Worm (Caenorhabditis elegans) whole organism, L4 larva: Measurements from ENCODE around the gene F54A3.6.
A peak's percentile ranks its signal among the peaks of the same experiment; 100 is the strongest.

Experiments used
- D1046.2 ChIP-seq: fragments of 200-800 bp; sonication (Bioruptor generic); IDR thresholded peaks from 2 replicates; pipeline ENCODE4 v1.3.6; 2022; ENCODE audit warnings: missing genetic modification characterization, missing compliant biosample characterization
- F26F4.8 ChIP-seq: fragments of 200-800 bp; sonication (Bioruptor generic); conservative IDR thresholded peaks from 2 replicates; pipeline ENCODE4 v1.3.6; 2022; ENCODE audit warnings: missing genetic modification characterization, missing compliant biosample characterization
- F37D6.2 ChIP-seq: sonication (generic microtip); optimal IDR thresholded peaks from 2 replicates; lab custom pipeline; 2016; ENCODE audit warnings: mild to moderate bottlenecking, missing genetic modification characterization, missing compliant biosample characterization
- F49E8.2 ChIP-seq: sonication (generic microtip); optimal IDR thresholded peaks from 2 replicates; lab custom pipeline; 2016; ENCODE audit warnings: missing compliant biosample characterization, mild to moderate bottlenecking, missing genetic modification characterization, borderline replicate concordance
- R02D3.7 ChIP-seq: fragments of 150-350 bp; sonication (generic microtip); optimal IDR thresholded peaks from 3 replicates; lab custom pipeline; 2014; ENCODE audit warnings: missing biosample characterization, missing genetic modification characterization
- T20F7.1 ChIP-seq: fragments of 200-800 bp; sonication (Bioruptor generic); optimal IDR thresholded peaks from 2 replicates; lab custom pipeline; 2018; ENCODE audit warnings: mild to moderate bottlenecking, missing genetic modification characterization, missing compliant biosample characterization
- T26A8.4 ChIP-seq: fragments of 200-800 bp; sonication (Bioruptor generic); IDR thresholded peaks from 2 replicates; pipeline ENCODE4 v1.3.6; 2022; ENCODE audit warnings: missing genetic modification characterization, missing compliant biosample characterization
- Y5F2A.4 ChIP-seq: fragments of 200-800 bp; sonication (Bioruptor generic); optimal IDR thresholded peaks from 2 replicates; lab custom pipeline; 2018; ENCODE audit warnings: mild to moderate bottlenecking, missing genetic modification characterization, missing compliant biosample characterization
- Y75B8A.6 ChIP-seq: fragments of 200-800 bp; sonication (Bioruptor generic); IDR thresholded peaks from 2 replicates; pipeline ENCODE4 v1.3.6; 2022; ENCODE audit warnings: missing genetic modification reagents, missing genetic modification characterization, missing compliant biosample characterization
- arid-1 ChIP-seq: fragments of 200-800 bp; sonication (Bioruptor generic); conservative IDR thresholded peaks from 2 replicates; pipeline ENCODE4 v1.3.6; 2022; ENCODE audit warnings: missing genetic modification reagents, missing genetic modification characterization, missing compliant biosample characterization
- attf-4 ChIP-seq: sonication (generic microtip); optimal IDR thresholded peaks from 3 replicates; lab custom pipeline; 2017; ENCODE audit warnings: missing biosample characterization, missing genetic modification characterization
- ceh-28 ChIP-seq: fragments of 150-350 bp; optimal IDR thresholded peaks from 2 replicates; lab custom pipeline; 2014; ENCODE audit warnings: missing biosample characterization, missing genetic modification reagents, missing genetic modification characterization
- ctbp-1 ChIP-seq: fragments of 200-800 bp; sonication (Bioruptor generic); IDR thresholded peaks from 2 replicates; pipeline ENCODE4 v1.3.6; 2022; ENCODE audit warnings: missing genetic modification reagents, missing genetic modification characterization, missing compliant biosample characterization
- daf-12 ChIP-seq: fragments of 150-350 bp; optimal IDR thresholded peaks from 2 replicates; lab custom pipeline; 2014; ENCODE audit warnings: missing biosample characterization, missing genetic modification reagents, missing genetic modification characterization
- daf-8 ChIP-seq: fragments of 200-800 bp; sonication (Bioruptor generic); IDR thresholded peaks from 2 replicates; pipeline ENCODE4 v1.3.6; 2022; ENCODE audit warnings: missing genetic modification characterization, missing compliant biosample characterization
- dpl-1 ChIP-seq: fragments of 150-350 bp; optimal IDR thresholded peaks from 2 replicates; lab custom pipeline; 2014; ENCODE audit warnings: missing biosample characterization, missing genetic modification reagents, missing genetic modification characterization
- duxl-1 ChIP-seq: sonication (generic microtip); optimal IDR thresholded peaks from 2 replicates; lab custom pipeline; 2016; ENCODE audit warnings: mild to moderate bottlenecking, missing genetic modification characterization, moderate library complexity, missing compliant biosample characterization; ENCODE audit not compliant: poor library complexity
- egl-43 ChIP-seq: fragments of 200-800 bp; sonication (Bioruptor generic); IDR thresholded peaks from 2 replicates; pipeline ENCODE4 v1.3.6; 2022; ENCODE audit warnings: missing genetic modification reagents, missing genetic modification characterization, missing compliant biosample characterization
- fkh-10 ChIP-seq: fragments of 150-350 bp; optimal IDR thresholded peaks from 2 replicates; lab custom pipeline; 2014; ENCODE audit warnings: missing biosample characterization, missing genetic modification reagents, missing genetic modification characterization
- gei-8 ChIP-seq: fragments of 200-800 bp; sonication (Bioruptor generic); optimal IDR thresholded peaks from 2 replicates; lab custom pipeline; 2018; ENCODE audit warnings: mild to moderate bottlenecking, missing genetic modification characterization, missing compliant biosample characterization
- hif-1 ChIP-seq, 2 experiments: sonication (generic microtip); optimal IDR thresholded peaks; 2 replicates each; lab custom pipeline; 2016 to 2017; ENCODE audit warnings: missing compliant biosample characterization in 2 of 2, missing genetic modification characterization in 2 of 2, missing genetic modification reagents in 2 of 2, missing genotype in 2 of 2, mild to moderate bottlenecking in 1 of 2
- hlh-30 ChIP-seq: sonication (generic microtip); optimal IDR thresholded peaks from 2 replicates; lab custom pipeline; 2017; ENCODE audit warnings: antibody characterized with exemption, mild to moderate bottlenecking, missing genetic modification characterization, missing compliant biosample characterization; ENCODE audit not compliant: insufficient read depth
- jun-1 ChIP-seq: fragments of 150-350 bp; optimal IDR thresholded peaks from 2 replicates; lab custom pipeline; 2014; ENCODE audit warnings: missing biosample characterization, missing genetic modification reagents, missing genetic modification characterization
- lim-7 ChIP-seq: fragments of 200-800 bp; sonication (Bioruptor generic); IDR thresholded peaks from 2 replicates; pipeline ENCODE4 v1.3.6; 2022; ENCODE audit warnings: missing genetic modification characterization, missing compliant biosample characterization
- lin-13 ChIP-seq: fragments of 150-350 bp; optimal IDR thresholded peaks from 2 replicates; lab custom pipeline; 2014; ENCODE audit warnings: missing biosample characterization, missing genetic modification reagents, missing genetic modification characterization
- lin-15B ChIP-seq: fragments of 150-350 bp; sonication (generic microtip); optimal IDR thresholded peaks from 3 replicates; lab custom pipeline; 2014; ENCODE audit warnings: missing biosample characterization, missing genetic modification characterization
- lin-29 ChIP-seq: fragments of 200-800 bp; sonication (Bioruptor generic); IDR thresholded peaks from 2 replicates; pipeline ENCODE4 v1.3.6; 2022; ENCODE audit warnings: missing genetic modification reagents, missing genetic modification characterization, missing compliant biosample characterization
- lin-39 ChIP-seq: fragments of 150-350 bp; optimal IDR thresholded peaks from 2 replicates; lab custom pipeline; 2014; ENCODE audit warnings: missing biosample characterization, missing genetic modification reagents, missing genetic modification characterization
- madf-5 ChIP-seq, 2 experiments: fragments of 200-800 bp; sonication (Bioruptor generic); IDR thresholded peaks; 2 replicates each; pipeline ENCODE4 v1.3.6; 2022; ENCODE audit warnings: missing compliant biosample characterization in 2 of 2, missing genetic modification characterization in 2 of 2
- madf-9 ChIP-seq: fragments of 200-800 bp; sonication (Bioruptor generic); conservative IDR thresholded peaks from 2 replicates; pipeline ENCODE4 v1.3.6; 2022; ENCODE audit warnings: missing genetic modification reagents, missing genetic modification characterization, missing compliant biosample characterization
- mdl-1 ChIP-seq, 2 experiments: fragments of 150-350 bp in 1 of 2; sonication (generic microtip) in 1 of 2; optimal IDR thresholded peaks; 2 replicates each; lab custom pipeline; 2014 to 2017; ENCODE audit warnings: missing biosample characterization in 2 of 2, missing genetic modification characterization in 2 of 2
- mdt-29 ChIP-seq: fragments of 200-800 bp; sonication (Bioruptor generic); IDR thresholded peaks from 2 replicates; pipeline ENCODE4 v1.3.6; 2022; ENCODE audit warnings: missing genetic modification reagents, missing genetic modification characterization, missing compliant biosample characterization
- mep-1 ChIP-seq: fragments of 150-350 bp; sonication (generic microtip); optimal IDR thresholded peaks from 3 replicates; lab custom pipeline; 2014; ENCODE audit warnings: missing biosample characterization, missing genetic modification characterization
- mes-2 ChIP-seq: sonication (generic microtip); optimal IDR thresholded peaks from 2 replicates; lab custom pipeline; 2016; ENCODE audit warnings: missing genotype, mild to moderate bottlenecking, missing genetic modification characterization, missing compliant biosample characterization; ENCODE audit not compliant: poor library complexity, severe bottlenecking
- nhr-102 ChIP-seq: sonication (generic microtip); optimal IDR thresholded peaks from 2 replicates; lab custom pipeline; 2016; ENCODE audit warnings: mild to moderate bottlenecking, missing genetic modification characterization, moderate library complexity, missing compliant biosample characterization
- nhr-11 ChIP-seq: fragments of 150-350 bp; optimal IDR thresholded peaks from 2 replicates; lab custom pipeline; 2014; ENCODE audit warnings: missing biosample characterization, missing genetic modification characterization
- nhr-237 ChIP-seq: sonication (generic microtip); optimal IDR thresholded peaks from 2 replicates; lab custom pipeline; 2017; ENCODE audit warnings: missing biosample characterization, missing genetic modification characterization
- nhr-25 ChIP-seq: sonication (generic microtip); optimal IDR thresholded peaks from 2 replicates; lab custom pipeline; 2017; ENCODE audit warnings: missing genetic modification characterization, mild to moderate bottlenecking, missing compliant biosample characterization, antibody characterized with exemption, moderate library complexity, borderline replicate concordance; ENCODE audit not compliant: insufficient read depth
- nhr-76 ChIP-seq: fragments of 150-350 bp; optimal IDR thresholded peaks from 2 replicates; lab custom pipeline; 2014; ENCODE audit warnings: missing biosample characterization, missing genetic modification characterization
- pha-4 ChIP-seq, 2 experiments: fragments of 150-350 bp in 1 of 2; fragments of 200-800 bp in 1 of 2; sonication (Bioruptor generic) in 1 of 2; IDR thresholded peaks in 1 of 2; optimal IDR thresholded peaks in 1 of 2; 2 replicates each; pipeline versions ENCODE4 v1.3.6 to Lab custom; 2014 to 2022; ENCODE audit warnings: missing genetic modification characterization in 2 of 2, missing genetic modification reagents in 2 of 2, missing biosample characterization in 1 of 2, missing compliant biosample characterization in 1 of 2
- php-3 ChIP-seq: fragments of 200-800 bp; sonication (Bioruptor generic); IDR thresholded peaks from 2 replicates; pipeline ENCODE4 v1.3.6; 2022; ENCODE audit warnings: missing genetic modification reagents, missing genetic modification characterization, missing compliant biosample characterization
- skn-1 ChIP-seq: fragments of 150-350 bp; optimal IDR thresholded peaks from 2 replicates; lab custom pipeline; 2014; ENCODE audit warnings: missing biosample characterization, missing genetic modification characterization
- snpc-4 ChIP-seq: fragments of 150-350 bp; optimal IDR thresholded peaks from 2 replicates; lab custom pipeline; 2014; ENCODE audit warnings: missing biosample characterization, missing genetic modification characterization
- spr-1 ChIP-seq: sonication (generic microtip); optimal IDR thresholded peaks from 2 replicates; lab custom pipeline; 2016; ENCODE audit warnings: mild to moderate bottlenecking, missing genetic modification characterization, missing compliant biosample characterization
- unc-39 ChIP-seq: sonication (generic microtip); optimal IDR thresholded peaks from 2 replicates; lab custom pipeline; 2017; ENCODE audit warnings: missing biosample characterization, missing genetic modification characterization
- unc-62 ChIP-seq, 3 experiments: fragments of 150-350 bp in 1 of 3; sonication (generic microtip); optimal IDR thresholded peaks in 2 of 3; peaks in 1 of 3; 1 replicate in 1 of 3; 2 replicates in 2 of 3; lab custom pipeline; 2014 to 2017; ENCODE audit warnings: missing biosample characterization in 3 of 3, missing genetic modification characterization in 3 of 3, missing genetic modification reagents in 3 of 3, missing genotype in 1 of 3
- vab-7 ChIP-seq: fragments of 200-800 bp; sonication (Bioruptor generic); IDR thresholded peaks from 2 replicates; pipeline ENCODE4 v1.3.6; 2022; ENCODE audit warnings: missing genetic modification reagents, missing genetic modification characterization, missing compliant biosample characterization
- zag-1 ChIP-seq: fragments of 150-350 bp; optimal IDR thresholded peaks from 2 replicates; lab custom pipeline; 2014; ENCODE audit warnings: missing biosample characterization, missing genetic modification characterization
- zfp-3 ChIP-seq: fragments of 200-800 bp; sonication (Bioruptor generic); conservative IDR thresholded peaks from 2 replicates; pipeline ENCODE4 v1.3.6; 2022; ENCODE audit warnings: missing genetic modification reagents, missing genetic modification characterization, missing compliant biosample characterization
- ztf-11 ChIP-seq: fragments of 150-350 bp; optimal IDR thresholded peaks from 2 replicates; lab custom pipeline; 2014; ENCODE audit warnings: missing biosample characterization, missing genetic modification characterization
- ztf-7 ChIP-seq: fragments of 150-350 bp; optimal IDR thresholded peaks from 2 replicates; lab custom pipeline; 2014; ENCODE audit warnings: missing biosample characterization, missing genetic modification characterization

Gene F54A3.6

ce11 chrII:2195541-2195940 lies 36.7 kb downstream of the F54A3.6 start (continued):
- TF ChIP-seq pha-4 (GFP tag; IDR thresholded peaks at IDR 0.05; lab: Robert Waterston, UW): peak; percentile 33; the same call in 1 of the 2 replicates
- peak; percentile 93 for TF ChIP-seq pha-4 (tag; optimal IDR thresholded peaks at IDR 0.05; lab: Kevin White, UChicago)
- no peak for TF ChIP-seq arid-1
- TF ChIP-seq mes-2: peak; percentile 52
- TF ChIP-seq ztf-7: no peak
- no peak for TF ChIP-seq unc-62 (GFP tag; optimal IDR thresholded peaks at IDR 0.05 in 1 of 2; lab: Kevin White, UChicago)
- no peak for TF ChIP-seq unc-62 (tag; optimal IDR thresholded peaks at IDR 0.05; lab: Kevin White, UChicago)
- TF ChIP-seq nhr-25 (tag; lab: Kevin White, UChicago): no peak
- peak; percentile 6 for TF ChIP-seq dpl-1
- no peak for TF ChIP-seq Y75B8A.6 (GFP tag; lab: Robert Waterston, UW)
- TF ChIP-seq skn-1: no peak
- no peak for TF ChIP-seq ctbp-1 (GFP tag; lab: Robert Waterston, UW)
- no peak for TF ChIP-seq zfp-3 (GFP tag; lab: Robert Waterston, UW)
- no peak for TF ChIP-seq nhr-102 (tag; lab: Kevin White, UChicago)
- TF ChIP-seq lin-29 (GFP tag; lab: Robert Waterston, UW): no peak
- no peak for TF ChIP-seq daf-12 (tag; lab: Kevin White, UChicago)
- TF ChIP-seq mdt-29 (GFP tag; lab: Robert Waterston, UW): no peak
- TF ChIP-seq daf-8 (GFP tag; lab: Robert Waterston, UW): no peak
- no peak for TF ChIP-seq snpc-4
- no peak for TF ChIP-seq madf-9 (GFP tag; lab: Robert Waterston, UW)
- no peak for TF ChIP-seq madf-5 (GFP tag; IDR thresholded peaks at IDR 0.05; lab: Robert Waterston, UW)
- TF ChIP-seq F49E8.2 (tag; lab: Kevin White, UChicago): no peak
- no peak for TF ChIP-seq nhr-11 (tag; lab: Kevin White, UChicago)
- TF ChIP-seq fkh-10 (GFP tag; lab: Kevin White, UChicago): peak; percentile 70
- no peak for TF ChIP-seq R02D3.7
- TF ChIP-seq attf-4 (tag; lab: Kevin White, UChicago): no peak
- TF ChIP-seq ztf-11 (tag; lab: Kevin White, UChicago): no peak
- TF ChIP-seq lin-15B (tag; lab: Kevin White, UChicago): no peak
- no peak for TF ChIP-seq nhr-76 (tag; lab: Kevin White, UChicago)
- no peak for TF ChIP-seq ceh-28
- no peak for TF ChIP-seq lim-7 (GFP tag; lab: Robert Waterston, UW)
- TF ChIP-seq D1046.2 (GFP tag; lab: Robert Waterston, UW): no peak
- TF ChIP-seq mep-1 (tag; lab: Kevin White, UChicago): peak; percentile 62
- no peak for TF ChIP-seq F37D6.2 (tag; lab: Kevin White, UChicago)
- no peak for TF ChIP-seq mdl-1 (tag; optimal IDR thresholded peaks at IDR 0.05; lab: Kevin White, UChicago)
- no peak for TF ChIP-seq hif-1 (tag; optimal IDR thresholded peaks at IDR 0.05; lab: Kevin White, UChicago)
- TF ChIP-seq T26A8.4 (GFP tag; lab: Robert Waterston, UW): no peak
- no peak for TF ChIP-seq duxl-1 (tag; lab: Kevin White, UChicago)
- TF ChIP-seq nhr-237: no peak
- no peak for TF ChIP-seq spr-1
- no peak for TF ChIP-seq vab-7 (GFP tag; lab: Robert Waterston, UW)
- TF ChIP-seq unc-39 (tag; lab: Kevin White, UChicago): no peak
- TF ChIP-seq gei-8 (GFP tag; lab: Kevin White, UChicago): no peak
- TF ChIP-seq Y5F2A.4 (GFP tag; lab: Kevin White, UChicago): no peak
- no peak for TF ChIP-seq lin-39
- no peak for TF ChIP-seq jun-1
- TF ChIP-seq egl-43 (GFP tag; lab: Robert Waterston, UW): no peak
- no peak for TF ChIP-seq F26F4.8
- TF ChIP-seq php-3: no peak
- TF ChIP-seq zag-1 (tag; lab: Kevin White, UChicago): no peak
- peak; percentile 6 for TF ChIP-seq hlh-30 (tag; lab: Kevin White, UChicago)
- TF ChIP-seq lin-13 (GFP tag; lab: Kevin White, UChicago): peak; percentile 31
- TF ChIP-seq T20F7.1: no peak
